Worm (Caenorhabditis elegans) whole organism, L2 larva: Measurements from ENCODE around the gene col-12.

Experiments
- C34F6.9 ChIP-seq: fragments of 150-350 bp; optimal IDR thresholded peaks from 2 replicates; lab custom pipeline; 2014; ENCODE audit warnings: missing biosample characterization, missing genetic modification characterization
- R02D3.7 ChIP-seq: fragments of 150-350 bp; optimal IDR thresholded peaks from 2 replicates; lab custom pipeline; 2014; ENCODE audit warnings: missing biosample characterization, missing genetic modification characterization
- Y55F3AM.14 ChIP-seq: fragments of 200-800 bp; sonication (Bioruptor generic); optimal IDR thresholded peaks from 2 replicates; lab custom pipeline; 2018; ENCODE audit warnings: mild to moderate bottlenecking, missing genetic modification characterization, missing compliant biosample characterization
- ZK546.5 ChIP-seq: sonication (generic microtip); optimal IDR thresholded peaks from 2 replicates; lab custom pipeline; 2017; ENCODE audit warnings: missing biosample characterization, missing genetic modification characterization
- aly-2 ChIP-seq: fragments of 150-350 bp; optimal IDR thresholded peaks from 2 replicates; lab custom pipeline; 2014; ENCODE audit warnings: missing biosample characterization, missing genetic modification characterization
- ama-1 ChIP-seq: fragments of 150-350 bp; optimal IDR thresholded peaks from 2 replicates; lab custom pipeline; 2018; ENCODE audit warnings: inconsistent platforms
- blmp-1 ChIP-seq: sonication (generic microtip); optimal IDR thresholded peaks from 2 replicates; lab custom pipeline; 2017; ENCODE audit warnings: missing genetic modification characterization, mild to moderate bottlenecking, missing compliant biosample characterization, antibody characterized with exemption, moderate library complexity; ENCODE audit not compliant: insufficient read depth
- ceh-16 ChIP-seq: fragments of 150-350 bp; optimal IDR thresholded peaks from 2 replicates; lab custom pipeline; 2014; ENCODE audit warnings: missing biosample characterization, missing genetic modification characterization
- ceh-82 ChIP-seq: fragments of 150-350 bp; optimal IDR thresholded peaks from 2 replicates; lab custom pipeline; 2014; ENCODE audit warnings: missing biosample characterization, missing genetic modification characterization
- crh-2 ChIP-seq: sonication (generic microtip); optimal IDR thresholded peaks from 2 replicates; lab custom pipeline; 2017; ENCODE audit warnings: missing biosample characterization, missing genetic modification characterization
- dmd-4 ChIP-seq: sonication (generic microtip); optimal IDR thresholded peaks from 2 replicates; lab custom pipeline; 2017; ENCODE audit warnings: missing biosample characterization, missing genetic modification characterization
- elt-1 ChIP-seq: fragments of 150-350 bp; optimal IDR thresholded peaks from 2 replicates; lab custom pipeline; 2014; ENCODE audit warnings: missing biosample characterization, missing genetic modification characterization
- elt-3 ChIP-seq: sonication (generic microtip); optimal IDR thresholded peaks from 2 replicates; lab custom pipeline; 2017; ENCODE audit warnings: missing biosample characterization, missing genetic modification characterization
- gmeb-1 ChIP-seq: fragments of 150-350 bp; optimal IDR thresholded peaks from 2 replicates; lab custom pipeline; 2014; ENCODE audit warnings: missing biosample characterization, missing genetic modification characterization
- lin-11 ChIP-seq: fragments of 150-350 bp; sonication (generic microtip); optimal IDR thresholded peaks from 2 replicates; lab custom pipeline; 2014; ENCODE audit warnings: missing biosample characterization, missing genetic modification characterization, inconsistent platforms, mixed read lengths
- lin-13 ChIP-seq: fragments of 150-350 bp; optimal IDR thresholded peaks from 2 replicates; lab custom pipeline; 2014; ENCODE audit warnings: missing biosample characterization, missing genetic modification reagents, missing genetic modification characterization
- lsy-2 ChIP-seq, 2 experiments: fragments of 150-350 bp in 1 of 2; sonication (generic microtip) in 1 of 2; optimal IDR thresholded peaks; 2 replicates each; lab custom pipeline; 2014 to 2017; ENCODE audit warnings: missing biosample characterization in 2 of 2, missing genetic modification characterization in 2 of 2
- nhr-10 ChIP-seq: sonication (generic microtip); optimal IDR thresholded peaks from 2 replicates; lab custom pipeline; 2017; ENCODE audit warnings: missing biosample characterization, missing genetic modification characterization
- nhr-11 ChIP-seq: fragments of 150-350 bp; optimal IDR thresholded peaks from 2 replicates; lab custom pipeline; 2014; ENCODE audit warnings: missing biosample characterization, missing genetic modification characterization
- nhr-129 ChIP-seq: fragments of 150-350 bp; optimal IDR thresholded peaks from 2 replicates; lab custom pipeline; 2014; ENCODE audit warnings: missing biosample characterization, missing genetic modification characterization
- nhr-21 ChIP-seq: fragments of 150-350 bp; optimal IDR thresholded peaks from 2 replicates; lab custom pipeline; 2014; ENCODE audit warnings: missing biosample characterization, missing genetic modification characterization
- nhr-23 ChIP-seq: fragments of 150-350 bp; optimal IDR thresholded peaks from 2 replicates; lab custom pipeline; 2014; ENCODE audit warnings: missing biosample characterization, missing genetic modification reagents, missing genetic modification characterization
- nhr-237 ChIP-seq: fragments of 150-350 bp; optimal IDR thresholded peaks from 2 replicates; lab custom pipeline; 2014; ENCODE audit warnings: missing biosample characterization, missing genetic modification characterization
- nhr-25 ChIP-seq: fragments of 150-350 bp; sonication (generic microtip); optimal IDR thresholded peaks from 3 replicates; lab custom pipeline; 2014; ENCODE audit warnings: missing biosample characterization, missing genetic modification characterization
- sem-4 ChIP-seq: fragments of 150-350 bp; optimal IDR thresholded peaks from 2 replicates; lab custom pipeline; 2014; ENCODE audit warnings: missing biosample characterization, missing genetic modification reagents, missing genetic modification characterization
- skn-1 ChIP-seq: sonication (generic microtip); optimal IDR thresholded peaks from 2 replicates; lab custom pipeline; 2017; ENCODE audit warnings: missing biosample characterization, missing genetic modification characterization
- sma-3 ChIP-seq: sonication (generic microtip); optimal IDR thresholded peaks from 2 replicates; lab custom pipeline; 2016; ENCODE audit warnings: missing genetic modification reagents, missing genetic modification characterization, missing compliant biosample characterization
- sma-9 ChIP-seq, 2 experiments: fragments of 150-350 bp in 1 of 2; sonication (generic microtip) in 1 of 2; optimal IDR thresholded peaks; 2 replicates each; lab custom pipeline; 2014 to 2016; ENCODE audit warnings: missing genetic modification characterization in 2 of 2, mild to moderate bottlenecking in 1 of 2, missing biosample characterization in 1 of 2, missing compliant biosample characterization in 1 of 2, missing genetic modification reagents in 1 of 2, moderate library complexity in 1 of 2
- snpc-4 ChIP-seq: fragments of 150-350 bp; optimal IDR thresholded peaks from 2 replicates; lab custom pipeline; 2014; ENCODE audit warnings: missing biosample characterization, missing genetic modification characterization
- unc-55 ChIP-seq: fragments of 150-350 bp; sonication (generic microtip); optimal IDR thresholded peaks from 3 replicates; lab custom pipeline; 2014; ENCODE audit warnings: missing biosample characterization, missing genetic modification reagents, missing genetic modification characterization
- unc-62 ChIP-seq: fragments of 150-350 bp; optimal IDR thresholded peaks from 2 replicates; lab custom pipeline; 2014; ENCODE audit warnings: missing biosample characterization, missing genetic modification reagents, missing genetic modification characterization
- zag-1 ChIP-seq: fragments of 150-350 bp; optimal IDR thresholded peaks from 2 replicates; lab custom pipeline; 2014; ENCODE audit warnings: missing biosample characterization, missing genetic modification characterization
- ztf-1 ChIP-seq: fragments of 200-800 bp; sonication (Bioruptor generic); conservative IDR thresholded peaks from 2 replicates; pipeline ENCODE4 v1.3.6; 2022; ENCODE audit warnings: missing genetic modification characterization, missing compliant biosample characterization
- ztf-11 ChIP-seq: sonication (generic microtip); optimal IDR thresholded peaks from 2 replicates; lab custom pipeline; 2017; ENCODE audit warnings: missing biosample characterization, missing genetic modification characterization
- ztf-4 ChIP-seq: fragments of 150-350 bp; optimal IDR thresholded peaks from 2 replicates; lab custom pipeline; 2014; ENCODE audit warnings: missing biosample characterization, missing genetic modification characterization

The col-12 gene

ce11 chrV:10465478-10465877 lies 40.5 kb upstream of the col-12 start:
- no peak for TF ChIP-seq ceh-16
- TF ChIP-seq nhr-21 (tag; lab: Kevin White, UChicago) = peak; percentile 29
- TF ChIP-seq elt-1 (tag; lab: Kevin White, UChicago) = no peak
- peak; percentile 61 for TF ChIP-seq sma-9 (GFP tag; optimal IDR thresholded peaks at IDR 0.05; lab: Kevin White, UChicago)
- TF ChIP-seq sma-9 (tag; optimal IDR thresholded peaks at IDR 0.05; lab: Kevin White, UChicago) = no peak
- no peak for TF ChIP-seq sem-4 (tag; lab: Kevin White, UChicago)
- TF ChIP-seq nhr-25 = no peak
- TF ChIP-seq lsy-2 (tag; optimal IDR thresholded peaks at IDR 0.05; lab: Kevin White, UChicago) = peak in 1 of 2 experiments; percentile 57
- TF ChIP-seq dmd-4 = no peak
- TF ChIP-seq C34F6.9 (tag; lab: Kevin White, UChicago) = peak; percentile 50
- no peak for TF ChIP-seq ztf-1
- TF ChIP-seq zag-1 = no peak
- TF ChIP-seq crh-2 (tag; lab: Kevin White, UChicago) = peak; percentile 13
- no peak for TF ChIP-seq unc-55
- TF ChIP-seq aly-2 (tag; lab: Kevin White, UChicago) = no peak
- TF ChIP-seq, all 48 proteins: peak for 5

ce11 chrV:10464746-10465145 lies 39.7 kb upstream of the col-12 start:
- TF ChIP-seq nhr-25 (peak; percentile 0), crh-2 (tag; lab: Kevin White, UChicago) (peak; percentile 19), unc-55 (no peak), blmp-1 (tag; lab: Kevin White, UChicago) (no peak), dmd-4 (no peak), nhr-129 (tag; lab: Kevin White, UChicago) (peak; percentile 19), elt-3 (tag; lab: Kevin White, UChicago) (no peak), sma-3 (GFP tag; lab: Kevin White, UChicago) (no peak), ztf-1 (no peak), lsy-2 (tag; optimal IDR thresholded peaks at IDR 0.05; lab: Kevin White, UChicago) (peak in 1 of 2 experiments; percentile 41), skn-1 (tag; lab: Kevin White, UChicago) (no peak), C34F6.9 (tag; lab: Kevin White, UChicago) (peak; percentile 50), Y55F3AM.14 (GFP tag; lab: Kevin White, UChicago) (no peak), nhr-23 (tag; lab: Kevin White, UChicago) (no peak), lin-11 (tag; lab: Kevin White, UChicago) (no peak)

- TF ChIP-seq R02D3.7 (no peak), nhr-10 (no peak), nhr-11 (no peak), unc-55 (no peak), gmeb-1 (no peak), C34F6.9 (tag; lab: Kevin White, UChicago) (no peak), nhr-129 (tag; lab: Kevin White, UChicago) (no peak), snpc-4 (tag; lab: Kevin White, UChicago) (no peak), ZK546.5 (no peak), elt-3 (tag; lab: Kevin White, UChicago) (no peak), ceh-82 (tag; lab: Kevin White, UChicago) (no peak), lin-13 (GFP tag; lab: Kevin White, UChicago) (no peak), ztf-4 (tag; lab: Kevin White, UChicago) (no peak), unc-62 (GFP tag; lab: Kevin White, UChicago) (no peak), aly-2 (tag; lab: Kevin White, UChicago) (no peak)
- TF ChIP-seq, all 48 proteins: peak for 0
Observed at ce11 chrV:10464160-10464559, 39.2 kb upstream of the col-12 start.

- no peak for TF ChIP-seq ztf-1
- no peak for TF ChIP-seq aly-2 (tag; lab: Kevin White, UChicago)
- TF ChIP-seq elt-1 (tag; lab: Kevin White, UChicago) = no peak
- TF ChIP-seq blmp-1 (tag; lab: Kevin White, UChicago) = no peak
- no peak for TF ChIP-seq Y55F3AM.14 (GFP tag; lab: Kevin White, UChicago)
- TF ChIP-seq C34F6.9 (tag; lab: Kevin White, UChicago) = no peak
- TF ChIP-seq ztf-4 (tag; lab: Kevin White, UChicago) = no peak
- no peak for TF ChIP-seq crh-2 (tag; lab: Kevin White, UChicago)
- no peak for TF ChIP-seq nhr-25
- TF ChIP-seq unc-62 (GFP tag; lab: Kevin White, UChicago) = no peak
- no peak for TF ChIP-seq ama-1 (lab: Kevin White, UChicago)
- TF ChIP-seq ztf-11 (tag; lab: Kevin White, UChicago) = no peak
- no peak for TF ChIP-seq snpc-4 (tag; lab: Kevin White, UChicago)
- TF ChIP-seq unc-55 = no peak
- TF ChIP-seq sma-3 (GFP tag; lab: Kevin White, UChicago) = no peak
- TF ChIP-seq ZK546.5 = no peak
- TF ChIP-seq R02D3.7 = no peak
- TF ChIP-seq nhr-237 (tag; lab: Kevin White, UChicago) = no peak
- TF ChIP-seq dmd-4 = no peak
- no peak for TF ChIP-seq sma-9 (GFP tag; optimal IDR thresholded peaks at IDR 0.05; lab: Kevin White, UChicago)
- TF ChIP-seq sma-9 (tag; optimal IDR thresholded peaks at IDR 0.05; lab: Kevin White, UChicago) = no peak
- TF ChIP-seq, all 48 proteins: peak for 0
Observed at ce11 chrV:10463276-10463675, 38.3 kb upstream of the col-12 start, which contains the start of gene F22E12.3. Gene F22E12.3 (minus strand): TSS chrV:10463376.
